Fruit fly (Drosophila melanogaster): ENCODE results near the gene hyx.

- no peak for TF ChIP-seq CG32121 (GFP tag; IDR thresholded peaks at IDR 0.05)
- no peak for TF ChIP-seq EcR (GFP tag; optimal IDR thresholded peaks at IDR 0.05)
- TF ChIP-seq Pif1B (GFP tag; optimal IDR thresholded peaks at IDR 0.05): no peak
- TF ChIP-seq CG4496 (GFP tag; IDR thresholded peaks at IDR 0.05): no peak
- TF ChIP-seq D1 (tag; optimal IDR thresholded peaks at IDR 0.05): no peak
Observed at dm6 chr3R:8998243-8998642, 40.3 kb upstream of the hyx start.

Data from whole organism, pupa.